Worm (Caenorhabditis elegans) whole organism, young adult: Measurements from ENCODE around the gene flp-14.

ENCODE experiments used
- B0336.3 ChIP-seq: fragments of 200-800 bp; sonication (Bioruptor generic); IDR thresholded peaks from 2 replicates; pipeline ENCODE4 v1.3.6; 2022; ENCODE audit warnings: missing genetic modification characterization, missing compliant biosample characterization
- D2030.7 ChIP-seq: fragments of 200-800 bp; sonication (Bioruptor generic); IDR thresholded peaks from 2 replicates; pipeline ENCODE4 v1.3.6; 2022; ENCODE audit warnings: missing genetic modification reagents, missing genetic modification characterization, missing compliant biosample characterization
- F22D6.2 ChIP-seq: sonication (generic microtip); optimal IDR thresholded peaks from 2 replicates; lab custom pipeline; 2016; ENCODE audit warnings: mild to moderate bottlenecking, missing genetic modification characterization, missing compliant biosample characterization
- F49E8.2 ChIP-seq: sonication (generic microtip); optimal IDR thresholded peaks from 3 replicates; lab custom pipeline; 2017; ENCODE audit warnings: missing genetic modification characterization, mild to moderate bottlenecking, missing compliant biosample characterization, antibody characterized with exemption, moderate library complexity; ENCODE audit not compliant: insufficient read depth
- Y56A3A.18 ChIP-seq: fragments of 200-800 bp; sonication (Bioruptor generic); IDR thresholded peaks from 2 replicates; pipeline ENCODE4 v1.3.6; 2022; ENCODE audit warnings: missing genetic modification reagents, missing genetic modification characterization, missing compliant biosample characterization
- Y95B8A.8 ChIP-seq: fragments of 200-800 bp; sonication (Bioruptor generic); IDR thresholded peaks from 2 replicates; pipeline ENCODE4 v1.3.6; 2022; ENCODE audit warnings: missing genetic modification reagents, missing genetic modification characterization, missing compliant biosample characterization
- athp-1 ChIP-seq: sonication (generic microtip); optimal IDR thresholded peaks from 2 replicates; lab custom pipeline; 2017; ENCODE audit warnings: mild to moderate bottlenecking, missing genetic modification characterization, missing compliant biosample characterization
- bed-1 ChIP-seq: fragments of 200-800 bp; sonication (Bioruptor generic); IDR thresholded peaks from 2 replicates; pipeline ENCODE4 v1.3.6; 2022; ENCODE audit warnings: missing genetic modification reagents, missing genetic modification characterization, missing compliant biosample characterization
- bed-2 ChIP-seq: fragments of 200-800 bp; sonication (Bioruptor generic); IDR thresholded peaks from 2 replicates; pipeline ENCODE4 v1.3.6; 2022; ENCODE audit warnings: missing genetic modification reagents, missing genetic modification characterization, missing compliant biosample characterization
- ceh-79 ChIP-seq: sonication (generic microtip); optimal IDR thresholded peaks from 2 replicates; lab custom pipeline; 2017; ENCODE audit warnings: mild to moderate bottlenecking, missing genetic modification characterization, missing compliant biosample characterization
- ceh-91 ChIP-seq: fragments of 200-800 bp; sonication (Bioruptor generic); IDR thresholded peaks from 2 replicates; pipeline ENCODE4 v1.3.6; 2022; ENCODE audit warnings: missing genetic modification reagents, missing genetic modification characterization, missing compliant biosample characterization
- efl-1 ChIP-seq: fragments of 150-350 bp; optimal IDR thresholded peaks from 2 replicates; lab custom pipeline; 2014; ENCODE audit warnings: missing biosample characterization, missing genetic modification reagents, missing genetic modification characterization
- egl-18 ChIP-seq: fragments of 200-800 bp; sonication (Bioruptor generic); IDR thresholded peaks from 2 replicates; pipeline ENCODE4 v1.3.6; 2022; ENCODE audit warnings: missing genetic modification reagents, missing genetic modification characterization, missing compliant biosample characterization
- gei-17 ChIP-seq: fragments of 200-800 bp; sonication (Bioruptor generic); optimal IDR thresholded peaks from 2 replicates; lab custom pipeline; 2018; ENCODE audit warnings: mild to moderate bottlenecking, missing genetic modification characterization, missing compliant biosample characterization
- hlh-12 ChIP-seq: sonication (generic microtip); optimal IDR thresholded peaks from 2 replicates; lab custom pipeline; 2016; ENCODE audit warnings: missing genetic modification characterization, missing compliant biosample characterization
- hsf-1 ChIP-seq: fragments of 200-800 bp; sonication (Bioruptor generic); IDR thresholded peaks from 2 replicates; pipeline ENCODE4 v1.3.6; 2022; ENCODE audit warnings: missing genetic modification reagents, missing genetic modification characterization, missing compliant biosample characterization
- lag-1 ChIP-seq: fragments of 200-800 bp; sonication (Bioruptor generic); IDR thresholded peaks from 2 replicates; pipeline ENCODE4 v1.3.6; 2022; ENCODE audit warnings: missing genetic modification reagents, missing genetic modification characterization, missing compliant biosample characterization
- let-526 ChIP-seq: fragments of 200-800 bp; sonication (Bioruptor generic); IDR thresholded peaks from 2 replicates; pipeline ENCODE4 v1.3.6; 2022; ENCODE audit warnings: missing genetic modification reagents, missing genetic modification characterization, missing compliant biosample characterization
- let-607 ChIP-seq, 2 experiments: fragments of 200-800 bp in 1 of 2; sonication (Bioruptor generic) in 1 of 2; sonication (generic microtip) in 1 of 2; optimal IDR thresholded peaks; 2 replicates each; lab custom pipeline; 2016 to 2018; ENCODE audit warnings: mild to moderate bottlenecking in 2 of 2, missing compliant biosample characterization in 2 of 2, missing genetic modification characterization in 2 of 2, moderate library complexity in 2 of 2, missing genotype in 1 of 2
- lin-26 ChIP-seq: fragments of 200-800 bp; sonication (Bioruptor generic); IDR thresholded peaks from 2 replicates; pipeline ENCODE4 v1.3.6; 2022; ENCODE audit warnings: missing genetic modification reagents, missing genetic modification characterization, missing compliant biosample characterization
- madf-3 ChIP-seq: fragments of 200-800 bp; sonication (Bioruptor generic); IDR thresholded peaks from 2 replicates; pipeline ENCODE4 v1.3.6; 2022; ENCODE audit warnings: missing genetic modification reagents, missing genetic modification characterization, missing compliant biosample characterization
- mcd-1 ChIP-seq: fragments of 200-800 bp; sonication (Bioruptor generic); IDR thresholded peaks from 2 replicates; pipeline ENCODE4 v1.3.6; 2022; ENCODE audit warnings: missing genetic modification reagents, missing genetic modification characterization, missing compliant biosample characterization
- mel-28 ChIP-seq: sonication (generic microtip); optimal IDR thresholded peaks from 2 replicates; lab custom pipeline; 2016; ENCODE audit warnings: borderline replicate concordance, mild to moderate bottlenecking, missing genetic modification characterization, missing compliant biosample characterization
- mes-4 ChIP-seq: sonication (generic microtip); optimal IDR thresholded peaks from 2 replicates; lab custom pipeline; 2016; ENCODE audit warnings: missing genotype, missing genetic modification characterization, missing compliant biosample characterization
- mxl-1 ChIP-seq: sonication (generic microtip); optimal IDR thresholded peaks from 2 replicates; lab custom pipeline; 2016; ENCODE audit warnings: missing genetic modification characterization, missing compliant biosample characterization
- nfya-1 ChIP-seq: sonication (generic microtip); optimal IDR thresholded peaks from 2 replicates; lab custom pipeline; 2017; ENCODE audit warnings: antibody characterized with exemption, missing compliant biosample characterization, missing genetic modification characterization, borderline replicate concordance; ENCODE audit not compliant: insufficient read depth
- nhr-27 ChIP-seq: fragments of 200-800 bp; sonication (Bioruptor generic); optimal IDR thresholded peaks from 2 replicates; lab custom pipeline; 2018; ENCODE audit warnings: mild to moderate bottlenecking, missing genetic modification characterization, moderate library complexity, missing compliant biosample characterization
- pbrm-1 ChIP-seq: fragments of 200-800 bp; sonication (Bioruptor generic); IDR thresholded peaks from 2 replicates; pipeline ENCODE4 v1.3.6; 2022; ENCODE audit warnings: missing genetic modification reagents, missing genetic modification characterization, missing compliant biosample characterization
- repo-1 ChIP-seq: sonication (generic microtip); optimal IDR thresholded peaks from 2 replicates; lab custom pipeline; 2017; ENCODE audit warnings: mild to moderate bottlenecking, missing genetic modification characterization, missing compliant biosample characterization
- snpc-1.3 ChIP-seq: sonication (generic microtip); optimal IDR thresholded peaks from 2 replicates; lab custom pipeline; 2017; ENCODE audit warnings: missing genetic modification characterization, mild to moderate bottlenecking, missing compliant biosample characterization, antibody characterized with exemption, moderate library complexity, missing genotype, missing genetic modification reagents; ENCODE audit not compliant: insufficient read depth
- sptf-2 ChIP-seq: fragments of 200-800 bp; sonication (Bioruptor generic); optimal IDR thresholded peaks from 2 replicates; lab custom pipeline; 2018; ENCODE audit warnings: mild to moderate bottlenecking, missing genetic modification characterization, missing compliant biosample characterization
- tbp1 ChIP-seq: fragments of 200-800 bp; sonication (Bioruptor generic); optimal IDR thresholded peaks from 2 replicates; lab custom pipeline; 2018; ENCODE audit warnings: mild to moderate bottlenecking, missing genetic modification characterization, missing compliant biosample characterization
- unc-62 ChIP-seq: fragments of 150-350 bp; optimal IDR thresholded peaks from 2 replicates; lab custom pipeline; 2014; ENCODE audit warnings: missing biosample characterization, missing genetic modification reagents, missing genetic modification characterization
- zfh-2 ChIP-seq: fragments of 200-800 bp; sonication (Bioruptor generic); conservative IDR thresholded peaks from 2 replicates; pipeline ENCODE4 v1.3.6; 2022; ENCODE audit warnings: missing genetic modification reagents, missing genetic modification characterization, missing compliant biosample characterization
- ztf-25 ChIP-seq: fragments of 200-800 bp; sonication (Bioruptor generic); IDR thresholded peaks from 2 replicates; pipeline ENCODE4 v1.3.6; 2022; ENCODE audit warnings: missing genetic modification reagents, missing genetic modification characterization, missing compliant biosample characterization
- ztf-28 ChIP-seq: fragments of 200-800 bp; sonication (Bioruptor generic); IDR thresholded peaks from 2 replicates; pipeline ENCODE4 v1.3.6; 2022; ENCODE audit warnings: missing genetic modification reagents, missing genetic modification characterization, missing compliant biosample characterization

Gene flp-14

DNA sequence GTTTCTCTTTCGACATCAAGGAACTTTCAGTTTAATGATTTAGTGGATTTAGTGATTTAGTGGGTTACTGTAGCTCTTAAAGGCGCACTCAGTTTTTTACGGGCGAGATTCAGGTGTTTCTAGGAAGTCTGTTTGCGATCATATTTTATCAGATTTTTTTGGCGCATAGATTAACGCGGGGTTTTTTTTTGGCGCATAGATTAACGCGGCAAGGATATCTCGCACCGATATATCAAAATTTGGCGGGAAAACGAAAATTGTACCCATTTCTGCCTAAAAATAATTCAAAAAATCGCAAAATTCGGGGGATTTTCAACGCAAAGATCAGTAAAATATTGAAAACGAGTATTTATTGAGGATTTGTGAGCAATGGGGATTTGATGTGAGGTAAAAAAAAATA is 29.6 kb upstream of the flp-14 start (continued):
- TF ChIP-seq ztf-28 (GFP tag; lab: Robert Waterston, UW), result no peak
- no peak for TF ChIP-seq B0336.3 (GFP tag; lab: Robert Waterston, UW)
- no peak for TF ChIP-seq Y95B8A.8 (GFP tag; lab: Robert Waterston, UW)
- TF ChIP-seq efl-1, result peak; percentile 77
- TF ChIP-seq gei-17 (GFP tag; lab: Kevin White, UChicago), result no peak
- TF ChIP-seq madf-3 (GFP tag; lab: Robert Waterston, UW), result no peak
- TF ChIP-seq F49E8.2, result no peak
- no peak for TF ChIP-seq egl-18
- TF ChIP-seq mxl-1 (tag; lab: Kevin White, UChicago), result no peak
- TF ChIP-seq nhr-27, result no peak
- peak; percentile 61 for TF ChIP-seq ceh-91 (GFP tag; lab: Robert Waterston, UW)
- TF ChIP-seq mel-28 (tag; lab: Kevin White, UChicago), result no peak
- TF ChIP-seq nfya-1 (tag; lab: Kevin White, UChicago), result no peak
- TF ChIP-seq let-526 (GFP tag; lab: Robert Waterston, UW), result no peak

DNA sequence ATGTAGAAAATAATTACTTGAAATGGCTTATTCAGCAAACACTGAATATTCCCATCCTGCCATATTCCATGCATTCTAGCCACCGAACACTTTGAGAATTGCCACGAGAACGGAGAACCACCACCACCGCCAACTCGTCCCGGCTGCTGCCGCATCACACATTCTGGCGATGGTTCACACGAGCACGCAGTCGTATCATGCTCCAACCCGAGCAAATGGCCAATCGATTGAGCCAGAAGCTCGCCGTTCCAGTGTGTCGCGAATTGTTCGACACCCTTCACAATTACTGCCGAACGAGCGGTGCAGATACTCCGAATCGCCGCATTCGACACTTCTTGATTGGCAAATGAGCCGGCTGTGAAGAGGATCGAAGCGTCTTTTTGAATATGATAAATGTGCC is 25.2 kb upstream of the flp-14 start:
- TF ChIP-seq lin-26 (GFP tag; lab: Robert Waterston, UW), result no peak
- TF ChIP-seq zfh-2 (GFP tag; lab: Robert Waterston, UW), result peak; percentile 66
- TF ChIP-seq ztf-25 (GFP tag; lab: Robert Waterston, UW), result no peak
- no peak for TF ChIP-seq bed-2 (GFP tag; lab: Robert Waterston, UW)
- TF ChIP-seq lag-1 (GFP tag; lab: Robert Waterston, UW), result no peak
- TF ChIP-seq repo-1, result no peak
- TF ChIP-seq bed-1 (GFP tag; lab: Robert Waterston, UW), result 0 out of 2 replicates have a peak, but pooled peaks have one; percentile 67
- no peak for TF ChIP-seq unc-62

DNA sequence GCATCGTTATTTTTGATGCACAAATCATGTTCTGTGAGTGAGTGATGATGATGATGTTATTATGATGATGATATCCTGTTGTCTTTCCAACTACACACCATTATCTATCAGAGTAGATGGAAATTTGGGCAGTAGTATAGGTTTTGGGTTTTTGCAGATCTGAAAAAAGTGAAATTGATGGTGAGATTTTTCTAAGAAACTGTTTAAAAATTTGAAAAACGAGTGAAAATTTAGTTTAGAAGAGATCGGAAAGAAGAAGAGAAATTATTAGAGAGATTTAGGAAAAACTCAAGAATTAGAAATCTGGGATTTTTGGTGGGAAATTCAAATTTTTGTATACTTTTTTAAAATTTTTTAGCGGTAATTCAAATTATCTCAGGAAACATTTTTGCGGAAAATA is 18.7 kb upstream of the flp-14 start, which contains the start of the genes Y37D8A.29 and unc-71:
Y37D8A.29 (minus strand) TSS at position 101 of the 400 bp plus-strand sequence.
unc-71 (minus strand) TSS at position 159 of the 400 bp plus-strand sequence.
- no peak for TF ChIP-seq tbp1 (GFP tag; lab: Kevin White, UChicago)
- no peak for TF ChIP-seq D2030.7 (GFP tag; lab: Robert Waterston, UW)
- no peak for TF ChIP-seq pbrm-1 (GFP tag; lab: Robert Waterston, UW)
- no peak for TF ChIP-seq snpc-1.3 (tag; lab: Kevin White, UChicago)
- TF ChIP-seq athp-1 (tag; lab: Kevin White, UChicago), result no peak
- no peak for TF ChIP-seq mcd-1
- TF ChIP-seq gei-17 (GFP tag; lab: Kevin White, UChicago), result no peak
- no peak for TF ChIP-seq Y56A3A.18 (GFP tag; lab: Robert Waterston, UW)
- TF ChIP-seq mes-4 (tag; lab: Kevin White, UChicago), result no peak
- TF ChIP-seq let-607 (tag; optimal IDR thresholded peaks at IDR 0.05; lab: Kevin White, UChicago), result no peak
- TF ChIP-seq sptf-2 (GFP tag; lab: Kevin White, UChicago), result no peak
- no peak for TF ChIP-seq hlh-12 (tag; lab: Kevin White, UChicago)
- TF ChIP-seq, all 124 proteins: peak for 0

DNA sequence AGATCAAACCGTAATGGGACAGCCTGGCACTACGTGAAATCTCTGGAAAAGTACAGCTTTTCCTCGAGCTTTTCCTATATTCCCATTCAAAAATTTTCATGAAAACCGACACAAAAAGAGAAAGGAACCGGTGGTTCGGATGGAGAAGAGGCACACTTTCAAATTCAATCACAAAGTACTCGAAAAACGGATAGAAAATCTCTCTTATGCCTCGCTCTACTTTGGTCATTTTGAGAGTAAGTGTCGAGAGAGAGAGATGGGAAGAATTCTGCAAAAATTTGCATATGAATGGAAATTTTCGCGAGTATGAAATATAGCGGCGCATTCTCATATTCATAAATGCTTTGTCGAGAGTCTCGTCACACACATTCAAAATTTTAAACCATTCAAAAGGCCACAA is 17.5 kb upstream of the flp-14 start:
- TF ChIP-seq F22D6.2, result no peak
- no peak for TF ChIP-seq ceh-79 (tag; lab: Kevin White, UChicago)
- TF ChIP-seq hsf-1 (GFP tag; lab: Robert Waterston, UW), result no peak
- no peak for TF ChIP-seq lin-26 (GFP tag; lab: Robert Waterston, UW)
- TF ChIP-seq, all 124 proteins: peak for 0
